Fruit fly (Drosophila melanogaster): Measurements from ENCODE around the gene msk.

dm6 chr3L:8097101-8097500 lies 18.9 kb upstream of the msk start:
- TF ChIP-seq ttk (GFP tag; IDR thresholded peaks at IDR 0.05) (no peak), pros (GFP tag; optimal IDR thresholded peaks at IDR 0.05) (no peak), sob (GFP tag; IDR thresholded peaks at IDR 0.05) (no peak), BtbVII (GFP tag; optimal IDR thresholded peaks at IDR 0.05) (no peak), CG14014 (GFP tag; IDR thresholded peaks at IDR 0.05) (no peak)

Measured in whole organism, embryonic.